Fruit fly (Drosophila melanogaster) whole organism, pupa: Measurements from ENCODE around the gene CG10226.

ENCODE experiments used
- CG10348 ChIP-seq: fragments of 200-800 bp; sonication (Bioruptor generic); IDR thresholded peaks from 2 replicates; pipeline ENCODE4 v1.3.6; 2022; ENCODE audit warnings: missing biosample characterization, missing genetic modification characterization
- CG12605 ChIP-seq: fragments of 200-800 bp; sonication (Bioruptor generic); IDR thresholded peaks from 2 replicates; pipeline ENCODE4 v1.3.6; 2022; ENCODE audit warnings: missing biosample characterization, missing genetic modification characterization
- CG13204 ChIP-seq: fragments of 200-800 bp; sonication (Bioruptor generic); optimal IDR thresholded peaks from 2 replicates; lab custom pipeline; 2018; ENCODE audit warnings: missing biosample characterization, mild to moderate bottlenecking, missing genetic modification characterization, moderate library complexity
- CG14655 ChIP-seq: fragments of 200-800 bp; sonication (Bioruptor generic); optimal IDR thresholded peaks from 3 replicates; lab custom pipeline; 2017; ENCODE audit warnings: mild to moderate bottlenecking, missing biosample characterization, missing genetic modification reagents, missing genetic modification characterization
- CG15710 ChIP-seq: fragments of 200-800 bp; sonication (Bioruptor generic); optimal IDR thresholded peaks from 2 replicates; lab custom pipeline; 2018; ENCODE audit warnings: missing biosample characterization, mild to moderate bottlenecking, missing genetic modification characterization, moderate library complexity
- CG17806 ChIP-seq: fragments of 200-800 bp; sonication (Bioruptor generic); optimal IDR thresholded peaks from 2 replicates; lab custom pipeline; 2018; ENCODE audit warnings: missing biosample characterization, mild to moderate bottlenecking, missing genetic modification characterization, moderate library complexity
- CG32121 ChIP-seq: fragments of 200-800 bp; sonication (Bioruptor generic); IDR thresholded peaks from 2 replicates; pipeline ENCODE4 v1.3.6; 2022; ENCODE audit warnings: missing biosample characterization, missing genetic modification characterization
- CG34367 ChIP-seq: fragments of 200-800 bp; sonication (Bioruptor generic); optimal IDR thresholded peaks from 2 replicates; lab custom pipeline; 2018; ENCODE audit warnings: missing biosample characterization, mild to moderate bottlenecking, missing genetic modification characterization
- CG4496 ChIP-seq: fragments of 200-800 bp; sonication (Bioruptor generic); IDR thresholded peaks from 3 replicates; pipeline ENCODE4 v1.3.6; 2022; ENCODE audit warnings: missing biosample characterization, missing genetic modification characterization
- CG8159 ChIP-seq: fragments of 200-800 bp; sonication (Bioruptor generic); optimal IDR thresholded peaks from 3 replicates; lab custom pipeline; 2018; ENCODE audit warnings: missing biosample characterization, mild to moderate bottlenecking, missing genetic modification characterization, moderate library complexity
- CG8301 ChIP-seq: fragments of 200-800 bp; sonication (Bioruptor generic); optimal IDR thresholded peaks from 2 replicates; lab custom pipeline; 2018; ENCODE audit warnings: missing biosample characterization, mild to moderate bottlenecking, missing genetic modification characterization
- CG9948 ChIP-seq: fragments of 200-800 bp; sonication (Bioruptor generic); optimal IDR thresholded peaks from 2 replicates; lab custom pipeline; 2018; ENCODE audit warnings: missing biosample characterization, mild to moderate bottlenecking, missing genetic modification characterization, moderate library complexity
- D1 ChIP-seq: fragments of 200-800 bp; sonication (Bioruptor generic); optimal IDR thresholded peaks from 2 replicates; lab custom pipeline; 2018; ENCODE audit warnings: missing biosample characterization, mild to moderate bottlenecking, missing genetic modification characterization, moderate library complexity
- EcR ChIP-seq: fragments of 200-800 bp; sonication (Bioruptor generic); optimal IDR thresholded peaks from 3 replicates; lab custom pipeline; 2019; ENCODE audit warnings: missing biosample characterization, missing genetic modification characterization, mild to moderate bottlenecking, moderate library complexity, missing genetic modification reagents
- Ets98B ChIP-seq: fragments of 200-800 bp; sonication (Bioruptor generic); IDR thresholded peaks from 2 replicates; pipeline ENCODE4 v1.3.6; 2022; ENCODE audit warnings: missing biosample characterization, missing genetic modification characterization
- Pif1A ChIP-seq: fragments of 200-800 bp; sonication (Bioruptor generic); optimal IDR thresholded peaks from 3 replicates; lab custom pipeline; 2016; ENCODE audit warnings: missing biosample characterization, missing genetic modification characterization
- Pif1B ChIP-seq: fragments of 200-800 bp; sonication (Bioruptor generic); optimal IDR thresholded peaks from 3 replicates; lab custom pipeline; 2016; ENCODE audit warnings: missing biosample characterization, missing genetic modification characterization
- Snoo ChIP-seq: fragments of 200-800 bp; sonication (Bioruptor generic); optimal IDR thresholded peaks from 3 replicates; lab custom pipeline; 2017; ENCODE audit warnings: missing biosample characterization, mild to moderate bottlenecking, missing genetic modification characterization, inconsistent platforms
- fd96Ca ChIP-seq: fragments of 200-800 bp; sonication (Bioruptor generic); IDR thresholded peaks from 3 replicates; pipeline ENCODE4 v1.3.6; 2022; ENCODE audit warnings: missing biosample characterization, missing genetic modification characterization
- gl ChIP-seq: fragments of 200-800 bp; sonication (Bioruptor generic); optimal IDR thresholded peaks from 2 replicates; lab custom pipeline; 2018; ENCODE audit warnings: missing biosample characterization, mild to moderate bottlenecking, missing genetic modification characterization
- rn ChIP-seq: fragments of 200-800 bp; sonication (Bioruptor generic); IDR thresholded peaks from 2 replicates; pipeline ENCODE4 v1.3.6; 2022; ENCODE audit warnings: missing biosample characterization, missing genetic modification characterization

CG10226 gene

DNA sequence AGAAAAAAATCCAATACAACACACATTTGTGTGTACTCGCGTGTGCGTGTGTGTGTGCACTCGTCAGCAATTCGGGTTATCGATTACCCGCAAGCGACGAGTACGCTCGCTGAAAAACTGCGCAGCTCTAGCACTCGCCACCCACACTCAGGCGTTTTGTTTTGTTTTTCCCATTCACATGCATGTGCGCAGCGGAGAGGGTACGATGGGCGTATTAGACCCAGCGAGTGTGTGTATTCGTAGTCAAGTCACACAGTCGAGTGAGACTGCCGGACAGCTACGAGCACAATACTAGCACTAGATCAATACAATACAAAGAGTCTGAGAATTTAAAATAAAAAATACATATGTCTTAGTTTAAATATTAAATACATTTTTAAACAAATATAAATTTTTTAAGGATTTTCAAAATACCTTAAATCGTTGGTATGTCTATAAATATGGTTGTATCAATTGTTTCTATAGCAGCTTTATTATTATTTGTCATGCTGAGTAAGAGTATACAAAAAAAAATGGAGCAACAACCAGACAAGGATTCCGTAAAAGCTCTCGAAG, 54.9 kb downstream of the CG10226 start, which contains the start of the genes D19B and CG43293:
Gene D19B (minus strand): TSS at position 37 of the 555 bp plus-strand sequence.
Gene CG43293 (plus strand): TSS at position 306 of the 555 bp plus-strand sequence.
- TF ChIP-seq D1 (tag; lab: Kevin White, UChicago), result no peak
- TF ChIP-seq CG8159 (tag; lab: Kevin White, UChicago), result peak; percentile 82
- no peak for TF ChIP-seq Pif1A (GFP tag; lab: Kevin White, UChicago)
- peak; percentile 36; the same call in 1 of the 2 replicates for TF ChIP-seq CG10348 (GFP tag; lab: Robert Waterston, UW)
- TF ChIP-seq fd96Ca (GFP tag; lab: Robert Waterston, UW), result peak; percentile 92
- TF ChIP-seq Ets98B (GFP tag; lab: Robert Waterston, UW), result peak; percentile 94
- peak; percentile 81 for TF ChIP-seq CG34367 (tag; lab: Kevin White, UChicago)
- TF ChIP-seq CG13204, result no peak
- TF ChIP-seq rn (GFP tag; lab: Robert Waterston, UW), result peak; percentile 86
- TF ChIP-seq EcR (GFP tag; lab: Kevin White, UChicago), result no peak
- peak; percentile 84 for TF ChIP-seq Snoo (tag; lab: Kevin White, UChicago)
- TF ChIP-seq CG12605 (GFP tag; lab: Robert Waterston, UW), result peak; percentile 91
- TF ChIP-seq CG4496, result peak; percentile 92
- TF ChIP-seq CG17806 (tag; lab: Kevin White, UChicago), result peak; percentile 82
- peak; percentile 93 for TF ChIP-seq Pif1B (GFP tag; lab: Kevin White, UChicago)
- TF ChIP-seq CG14655 (GFP tag; lab: Kevin White, UChicago), result peak; percentile 88
- TF ChIP-seq CG32121 (GFP tag; lab: Robert Waterston, UW), result peak; percentile 92
- peak; percentile 81 for TF ChIP-seq CG9948 (tag; lab: Kevin White, UChicago)
- peak; percentile 76 for TF ChIP-seq gl (tag; lab: Kevin White, UChicago)
- TF ChIP-seq CG8301 (tag; lab: Kevin White, UChicago), result peak; percentile 80
- TF ChIP-seq CG15710, result peak; percentile 81
- TF ChIP-seq, all 21 proteins: peak for 17
